Fruit fly (Drosophila melanogaster) whole organism, embryonic: Measurements from ENCODE around the gene CG42820.

Experiments used
- Asciz ChIP-seq: fragments of 200-800 bp; sonication (Bioruptor generic); optimal IDR thresholded peaks from 2 replicates; lab custom pipeline; 2017; ENCODE audit warnings: missing biosample characterization, mild to moderate bottlenecking, missing genetic modification characterization, missing genetic modification reagents
- Atf6 ChIP-seq: fragments of 200-800 bp; sonication (Bioruptor generic); IDR thresholded peaks from 2 replicates; pipeline ENCODE4 v1.3.6; 2022; ENCODE audit warnings: missing biosample characterization, missing genetic modification characterization
- Bgb ChIP-seq: fragments of 200-800 bp; sonication (Bioruptor generic); IDR thresholded peaks from 2 replicates; pipeline ENCODE4 v1.3.6; 2022; ENCODE audit warnings: missing biosample characterization, missing genetic modification characterization; ENCODE audit not compliant: partially characterized antibody
- CG17359 ChIP-seq: fragments of 200-800 bp; sonication (Bioruptor generic); optimal IDR thresholded peaks from 3 replicates; lab custom pipeline; 2018; ENCODE audit warnings: missing biosample characterization, mild to moderate bottlenecking, missing genetic modification characterization, moderate library complexity
- CG17612 ChIP-seq: fragments of 200-800 bp; sonication (Bioruptor generic); IDR thresholded peaks from 2 replicates; pipeline ENCODE4 v1.3.6; 2022; ENCODE audit warnings: missing biosample characterization, missing genetic modification characterization
- CG2199 ChIP-seq: fragments of 200-800 bp; sonication (Bioruptor generic); IDR thresholded peaks from 3 replicates; pipeline ENCODE4 v1.3.6; 2022; ENCODE audit warnings: missing biosample characterization, missing genetic modification characterization
- CG30403 ChIP-seq: fragments of 200-800 bp; sonication (Bioruptor generic); optimal IDR thresholded peaks from 3 replicates; lab custom pipeline; 2016; ENCODE audit warnings: missing biosample characterization, missing genetic modification characterization
- CG31224 ChIP-seq: fragments of 200-800 bp; sonication (Bioruptor generic); IDR thresholded peaks from 2 replicates; pipeline ENCODE4 v1.3.6; 2022; ENCODE audit warnings: missing biosample characterization, missing genetic modification characterization
- CG3163 ChIP-seq: fragments of 200-800 bp; sonication (Bioruptor generic); optimal IDR thresholded peaks from 3 replicates; lab custom pipeline; 2016; ENCODE audit warnings: missing biosample characterization, missing genetic modification characterization
- CG34224 ChIP-seq: fragments of 200-800 bp; sonication (Bioruptor generic); IDR thresholded peaks from 3 replicates; pipeline ENCODE4 v1.3.6; 2022; ENCODE audit warnings: missing biosample characterization, missing genetic modification characterization; ENCODE audit not compliant: partially characterized antibody
- CG3726 ChIP-seq: fragments of 200-800 bp; sonication (Bioruptor generic); IDR thresholded peaks from 3 replicates; pipeline ENCODE4, ENCODE4 v1.3.6; 2022; ENCODE audit warnings: missing biosample characterization, missing genetic modification characterization
- CG3995 ChIP-seq: fragments of 200-800 bp; sonication (Bioruptor generic); optimal IDR thresholded peaks from 3 replicates; lab custom pipeline; 2016; ENCODE audit warnings: missing biosample characterization, missing genetic modification characterization
- CG5245 ChIP-seq: fragments of 200-800 bp; sonication (Bioruptor generic); optimal IDR thresholded peaks from 3 replicates; lab custom pipeline; 2016; ENCODE audit warnings: missing biosample characterization, missing genetic modification characterization
- CG7745 ChIP-seq: fragments of 200-800 bp; sonication (Bioruptor generic); optimal IDR thresholded peaks from 2 replicates; lab custom pipeline; 2018; ENCODE audit warnings: missing biosample characterization, mild to moderate bottlenecking, missing genetic modification characterization, moderate library complexity
- CG9817 ChIP-seq: fragments of 200-800 bp; sonication (Bioruptor generic); optimal IDR thresholded peaks from 2 replicates; lab custom pipeline; 2018; ENCODE audit warnings: missing biosample characterization, mild to moderate bottlenecking, missing genetic modification characterization, moderate library complexity
- CG9876 ChIP-seq: fragments of 200-800 bp; sonication (Bioruptor generic); optimal IDR thresholded peaks from 2 replicates; lab custom pipeline; 2016; ENCODE audit warnings: missing biosample characterization, missing genetic modification characterization
- Ets65A ChIP-seq: fragments of 200-800 bp; sonication (Bioruptor generic); peaks from one replicate; lab custom pipeline; 2016; ENCODE audit warnings: missing biosample characterization, missing genetic modification characterization
- Ets97D ChIP-seq: fragments of 200-800 bp; sonication (Bioruptor generic); optimal IDR thresholded peaks from 3 replicates; lab custom pipeline; 2016; ENCODE audit warnings: missing biosample characterization, missing genetic modification characterization
- Fer1 ChIP-seq: fragments of 200-800 bp; sonication (Bioruptor generic); optimal IDR thresholded peaks from 2 replicates; lab custom pipeline; 2017; ENCODE audit warnings: missing biosample characterization, mild to moderate bottlenecking, missing genetic modification characterization
- HHEX ChIP-seq: fragments of 200-800 bp; sonication (Bioruptor generic); optimal IDR thresholded peaks from 3 replicates; lab custom pipeline; 2017; ENCODE audit warnings: missing biosample characterization, mild to moderate bottlenecking, missing genetic modification characterization, missing genetic modification reagents
- HLH4C ChIP-seq: fragments of 200-800 bp; sonication (Bioruptor generic); IDR thresholded peaks from 3 replicates; pipeline ENCODE4 v1.3.6; 2022; ENCODE audit warnings: missing biosample characterization, missing genetic modification characterization; ENCODE audit not compliant: partially characterized antibody
- Hr39 ChIP-seq: fragments of >200 bp; optimal IDR thresholded peaks from 2 replicates; lab custom pipeline; 2017
- NFAT ChIP-seq: fragments of 200-800 bp; sonication (Bioruptor generic); IDR thresholded peaks from 2 replicates; pipeline ENCODE4 v1.3.6; 2022; ENCODE audit warnings: missing biosample characterization, missing genetic modification characterization
- Nf-YC ChIP-seq: fragments of 200-800 bp; optimal IDR thresholded peaks from 3 replicates; lab custom pipeline; 2019; ENCODE audit warnings: missing biosample characterization, mild to moderate bottlenecking, missing genetic modification characterization, moderate library complexity
- Opbp ChIP-seq: fragments of 200-800 bp; sonication (Bioruptor generic); IDR thresholded peaks from 3 replicates; pipeline ENCODE4 v1.3.6; 2022; ENCODE audit warnings: missing biosample characterization, missing genetic modification characterization; ENCODE audit not compliant: partially characterized antibody
- PHDP ChIP-seq: fragments of 200-800 bp; sonication (Bioruptor generic); optimal IDR thresholded peaks from 3 replicates; lab custom pipeline; 2018; ENCODE audit warnings: missing biosample characterization, mild to moderate bottlenecking, missing genetic modification characterization, moderate library complexity
- Six4 ChIP-seq: fragments of 200-800 bp; sonication (Bioruptor generic); optimal IDR thresholded peaks from 2 replicates; lab custom pipeline; 2016; ENCODE audit warnings: missing biosample characterization, missing genetic modification characterization
- Trl ChIP-seq, 3 experiments: fragments of >200 bp in 2 of 3; fragments of 200-800 bp in 1 of 3; sonication (Bioruptor generic) in 1 of 3; optimal IDR thresholded peaks; 2 replicates in 1 of 3; 3 replicates in 2 of 3; lab custom pipeline; 2016 to 2017; ENCODE audit warnings: missing biosample characterization in 1 of 3, missing genetic modification characterization in 1 of 3
- aop ChIP-seq: fragments of 200-800 bp; sonication (Bioruptor generic); IDR thresholded peaks from 2 replicates; pipeline ENCODE4 v1.3.6; 2022; ENCODE audit warnings: missing biosample characterization, missing genetic modification characterization
- ara ChIP-seq: fragments of 200-800 bp; sonication (Bioruptor generic); IDR thresholded peaks from 2 replicates; pipeline ENCODE4 v1.3.6; 2022; ENCODE audit warnings: missing biosample characterization, missing genetic modification characterization
- chinmo ChIP-seq: fragments of 200-800 bp; sonication (Bioruptor generic); IDR thresholded peaks from 4 replicates; pipeline ENCODE4 v1.3.6; 2022; ENCODE audit warnings: missing biosample characterization, missing genetic modification characterization; ENCODE audit not compliant: partially characterized antibody
- dysf ChIP-seq: fragments of 200-800 bp; sonication (Bioruptor generic); IDR thresholded peaks from 3 replicates; pipeline ENCODE4 v1.3.6; 2022; ENCODE audit warnings: missing biosample characterization, missing genetic modification characterization
- eve ChIP-seq, 2 experiments: fragments of >200 bp; optimal IDR thresholded peaks; 2 replicates each; lab custom pipeline; 2017; ENCODE audit warnings: missing biosample characterization in 2 of 2, missing genetic modification characterization in 2 of 2
- ewg ChIP-seq: fragments of 200-800 bp; sonication (Bioruptor generic); optimal IDR thresholded peaks from 3 replicates; lab custom pipeline; 2017; ENCODE audit warnings: mild to moderate bottlenecking, missing biosample characterization, missing genetic modification reagents, missing genetic modification characterization
- gcm ChIP-seq: fragments of 200-800 bp; sonication (Bioruptor generic); optimal IDR thresholded peaks from 2 replicates; lab custom pipeline; 2019; ENCODE audit warnings: missing biosample characterization, mild to moderate bottlenecking, missing genetic modification characterization, moderate library complexity
- her ChIP-seq: fragments of 200-800 bp; sonication (Bioruptor generic); optimal IDR thresholded peaks from 2 replicates; lab custom pipeline; 2016; ENCODE audit warnings: missing biosample characterization, missing genetic modification characterization
- nau ChIP-seq: fragments of 200-800 bp; sonication (Bioruptor generic); optimal IDR thresholded peaks from 3 replicates; lab custom pipeline; 2017; ENCODE audit warnings: missing biosample characterization, mild to moderate bottlenecking, missing genetic modification characterization, missing genetic modification reagents
- nmo ChIP-seq: fragments of 200-800 bp; sonication (Bioruptor generic); optimal IDR thresholded peaks from 2 replicates; lab custom pipeline; 2018; ENCODE audit warnings: missing biosample characterization, mild to moderate bottlenecking, missing genetic modification characterization, moderate library complexity
- nom ChIP-seq: fragments of 200-800 bp; sonication (Bioruptor generic); optimal IDR thresholded peaks from 2 replicates; lab custom pipeline; 2017; ENCODE audit warnings: missing biosample characterization, missing genetic modification characterization, mild to moderate bottlenecking, moderate library complexity, missing genetic modification reagents
- pzg ChIP-seq: fragments of 200-800 bp; sonication (Bioruptor generic); optimal IDR thresholded peaks from 3 replicates; lab custom pipeline; 2018; ENCODE audit warnings: missing biosample characterization, mild to moderate bottlenecking, missing genetic modification characterization, moderate library complexity
- sisA ChIP-seq: fragments of 200-800 bp; sonication (Bioruptor generic); IDR thresholded peaks from 2 replicates; pipeline ENCODE4 v1.3.6; 2022; ENCODE audit warnings: missing biosample characterization, missing genetic modification characterization
- so ChIP-seq: fragments of 200-800 bp; sonication (Bioruptor generic); IDR thresholded peaks from 3 replicates; pipeline ENCODE4 v1.3.6; 2022; ENCODE audit warnings: missing biosample characterization, missing genetic modification characterization
- sob ChIP-seq: fragments of 200-800 bp; sonication (Bioruptor generic); IDR thresholded peaks from 2 replicates; pipeline ENCODE4 v1.3.6; 2022; ENCODE audit warnings: missing biosample characterization, missing genetic modification characterization

The CG42820 gene

dm6 chr2L:8437176-8437575, 45.0 kb upstream of the CG42820 start, which contains the start of the genes D12 and Chrac-14 (continued):
- TF ChIP-seq HLH4C (GFP tag; lab: Robert Waterston, UW), result no peak
- peak; percentile 60 for TF ChIP-seq pzg (GFP tag; lab: Kevin White, UChicago)
- TF ChIP-seq CG7745, result no peak
- peak; percentile 12 for TF ChIP-seq Ets97D (GFP tag; lab: Kevin White, UChicago)
- peak; percentile 9; the same call in 1 of the 2 replicates for TF ChIP-seq Bgb (GFP tag; lab: Robert Waterston, UW)
- no peak for TF ChIP-seq CG9817 (tag; lab: Kevin White, UChicago)
- no peak for TF ChIP-seq CG9876 (GFP tag; lab: Kevin White, UChicago)
- TF ChIP-seq nmo (GFP tag; lab: Kevin White, UChicago), result no peak

dm6 chr2L:8433512-8433911, 41.3 kb upstream of the CG42820 start, which contains the start of gene grk:
grk (minus strand) TSS chr2L:8433598.
- 0 out of 2 replicates have a peak, but pooled peaks have one; percentile 28 for TF ChIP-seq NFAT (GFP tag; lab: Robert Waterston, UW)
- 0 out of 3 replicates have a peak, but pooled peaks have one; percentile 45 for TF ChIP-seq Opbp (GFP tag; lab: Robert Waterston, UW)
- peak; percentile 34; the same call in 1 of the 3 replicates for TF ChIP-seq CG34224 (GFP tag; lab: Robert Waterston, UW)
- TF ChIP-seq nom (GFP tag; lab: Kevin White, UChicago), result peak; percentile 16
- no peak for TF ChIP-seq CG31224
- TF ChIP-seq dysf (GFP tag; lab: Robert Waterston, UW), result no peak
- no peak for TF ChIP-seq PHDP (tag; lab: Kevin White, UChicago)
- no peak for TF ChIP-seq her (GFP tag; lab: Kevin White, UChicago)
- no peak for TF ChIP-seq Nf-YC (tag; lab: Kevin White, UChicago)
- no peak for TF ChIP-seq nau (GFP tag; lab: Kevin White, UChicago)
- TF ChIP-seq CG3163, result peak; percentile 75
- TF ChIP-seq Trl (optimal IDR thresholded peaks at IDR 0.05; lab: Kevin White, UChicago), result peak; percentile 55 to 60
- no peak for TF ChIP-seq Trl (GFP tag; optimal IDR thresholded peaks at IDR 0.05; lab: Kevin White, UChicago)
- peak; percentile 78; the same call in 2 of the 3 replicates for TF ChIP-seq CG2199 (GFP tag; lab: Robert Waterston, UW)
- TF ChIP-seq Atf6, result no peak
- no peak for TF ChIP-seq Fer1 (GFP tag; lab: Kevin White, UChicago)
- no peak for TF ChIP-seq CG30403 (GFP tag; lab: Kevin White, UChicago)
- TF ChIP-seq gcm, result no peak
- TF ChIP-seq Asciz, result no peak
- no peak for TF ChIP-seq CG17612
- no peak for TF ChIP-seq eve (GFP tag; optimal IDR thresholded peaks at IDR 0.05; lab: Kevin White, UChicago)
- no peak for TF ChIP-seq CG5245 (GFP tag; lab: Kevin White, UChicago)
- TF ChIP-seq aop (GFP tag; lab: Robert Waterston, UW), result no peak
- no peak for TF ChIP-seq CG17359
- no peak for TF ChIP-seq HHEX (GFP tag; lab: Kevin White, UChicago)
- TF ChIP-seq CG3995 (GFP tag; lab: Kevin White, UChicago), result no peak

dm6 chr2L:8432130-8432529, 39.9 kb upstream of the CG42820 start:
- TF ChIP-seq her (GFP tag; lab: Kevin White, UChicago), result no peak
- TF ChIP-seq CG3726 (GFP tag; lab: Robert Waterston, UW), result 0 out of 3 replicates have a peak, but pooled peaks have one; percentile 25
- TF ChIP-seq sisA, result 0 out of 2 replicates have a peak, but pooled peaks have one; percentile 19
- TF ChIP-seq chinmo (GFP tag; lab: Robert Waterston, UW), result no peak
- TF ChIP-seq ara, result 0 out of 2 replicates have a peak, but pooled peaks have one; percentile 15
- peak; percentile 16 for TF ChIP-seq ewg
- no peak for TF ChIP-seq Hr39 (lab: Kevin White, UChicago)
- 0 out of 3 replicates have a peak, but pooled peaks have one; percentile 11 for TF ChIP-seq so (GFP tag; lab: Robert Waterston, UW)
- peak; percentile 91 for TF ChIP-seq Ets65A
- no peak for TF ChIP-seq Six4 (GFP tag; lab: Kevin White, UChicago)
- 0 out of 2 replicates have a peak, but pooled peaks have one; percentile 12 for TF ChIP-seq sob
- TF ChIP-seq, all 482 proteins: peak for 7
